Fruit fly (Drosophila melanogaster) whole organism, embryonic: ENCODE data around the gene CG14085.
A peak's percentile ranks its signal among the peaks of the same experiment; 100 is the strongest.

Experiments used
- Ada2b ChIP-seq: fragments of 200-800 bp; sonication (Bioruptor generic); IDR thresholded peaks from 2 replicates; pipeline ENCODE4 v1.3.6; 2022; ENCODE audit warnings: missing biosample characterization, missing genetic modification characterization
- Atf-2 ChIP-seq: fragments of 200-800 bp; sonication (Bioruptor generic); optimal IDR thresholded peaks from 2 replicates; lab custom pipeline; 2016; ENCODE audit warnings: missing biosample characterization, missing genetic modification characterization
- BtbVII ChIP-seq: fragments of 200-800 bp; sonication (Bioruptor generic); optimal IDR thresholded peaks from 3 replicates; lab custom pipeline; 2017; ENCODE audit warnings: missing biosample characterization, mild to moderate bottlenecking, missing genetic modification characterization
- CG10209 ChIP-seq: fragments of 200-800 bp; sonication (Bioruptor generic); optimal IDR thresholded peaks from 3 replicates; lab custom pipeline; 2017; ENCODE audit warnings: missing biosample characterization, mild to moderate bottlenecking, missing genetic modification characterization, missing genetic modification reagents
- CG11723 ChIP-seq: fragments of 200-800 bp; sonication (Bioruptor generic); optimal IDR thresholded peaks from 2 replicates; lab custom pipeline; 2017; ENCODE audit warnings: missing biosample characterization, mild to moderate bottlenecking, missing genetic modification characterization
- CG12769 ChIP-seq: fragments of 200-800 bp; sonication (Bioruptor generic); optimal IDR thresholded peaks from 2 replicates; lab custom pipeline; 2019; ENCODE audit warnings: missing biosample characterization, mild to moderate bottlenecking, missing genetic modification characterization, moderate library complexity
- CG15011 ChIP-seq: fragments of 200-800 bp; sonication (Bioruptor generic); optimal IDR thresholded peaks from 3 replicates; lab custom pipeline; 2018; ENCODE audit warnings: missing biosample characterization, mild to moderate bottlenecking, missing genetic modification characterization
- CG15269 ChIP-seq: fragments of 200-800 bp; sonication (Bioruptor generic); optimal IDR thresholded peaks from 2 replicates; lab custom pipeline; 2018; ENCODE audit warnings: missing biosample characterization, mild to moderate bottlenecking, missing genetic modification characterization, moderate library complexity
- CG17612 ChIP-seq: fragments of 200-800 bp; sonication (Bioruptor generic); IDR thresholded peaks from 2 replicates; pipeline ENCODE4 v1.3.6; 2022; ENCODE audit warnings: missing biosample characterization, missing genetic modification characterization
- CG18619 ChIP-seq: fragments of 200-800 bp; sonication (Bioruptor generic); optimal IDR thresholded peaks from 3 replicates; lab custom pipeline; 2017; ENCODE audit warnings: missing biosample characterization, mild to moderate bottlenecking, missing genetic modification characterization
- CG2129 ChIP-seq: fragments of 200-800 bp; sonication (Bioruptor generic); IDR thresholded peaks from 2 replicates; pipeline ENCODE4 v1.3.6; 2022; ENCODE audit warnings: missing biosample characterization, missing genetic modification characterization; ENCODE audit not compliant: partially characterized antibody
- CG31365 ChIP-seq: fragments of 200-800 bp; sonication (Bioruptor generic); optimal IDR thresholded peaks from 2 replicates; lab custom pipeline; 2018; ENCODE audit warnings: missing biosample characterization, mild to moderate bottlenecking, missing genetic modification characterization
- CG32532 ChIP-seq: fragments of 200-800 bp; sonication (Bioruptor generic); IDR thresholded peaks from 2 replicates; pipeline ENCODE4 v1.3.6; 2022; ENCODE audit warnings: missing biosample characterization, missing genetic modification characterization
- CG32767 ChIP-seq: fragments of 200-800 bp; sonication (Bioruptor generic); IDR thresholded peaks from 2 replicates; pipeline ENCODE4 v1.3.6; 2022; ENCODE audit warnings: missing biosample characterization, missing genetic modification characterization
- CG34422 ChIP-seq: fragments of 200-800 bp; sonication (Bioruptor generic); IDR thresholded peaks from 3 replicates; pipeline ENCODE4 v1.3.6; 2022; ENCODE audit warnings: missing biosample characterization, missing genetic modification characterization
- CG4404 ChIP-seq: fragments of 200-800 bp; sonication (Bioruptor generic); IDR thresholded peaks from 2 replicates; pipeline ENCODE4 v1.3.6; 2022; ENCODE audit warnings: missing biosample characterization, missing genetic modification characterization
- CG4424 ChIP-seq: fragments of 200-800 bp; sonication (Bioruptor generic); optimal IDR thresholded peaks from 3 replicates; lab custom pipeline; 2016; ENCODE audit warnings: missing biosample characterization, missing genetic modification characterization
- CG6272 ChIP-seq: fragments of 200-800 bp; sonication (Bioruptor generic); IDR thresholded peaks from 2 replicates; pipeline ENCODE4 v1.3.6; 2022; ENCODE audit warnings: missing biosample characterization, missing genetic modification characterization
- CG6854 ChIP-seq: fragments of 200-800 bp; sonication (Bioruptor generic); optimal IDR thresholded peaks from 3 replicates; lab custom pipeline; 2017; ENCODE audit warnings: missing biosample characterization, mild to moderate bottlenecking, missing genetic modification characterization
- CG9797 ChIP-seq: fragments of 200-800 bp; sonication (Bioruptor generic); optimal IDR thresholded peaks from 3 replicates; lab custom pipeline; 2018; ENCODE audit warnings: missing biosample characterization, mild to moderate bottlenecking, missing genetic modification characterization
- CkIIα-i1 ChIP-seq: fragments of 200-800 bp; sonication (Bioruptor generic); IDR thresholded peaks from 2 replicates; pipeline ENCODE4 v1.3.6; 2022; ENCODE audit warnings: missing biosample characterization, missing genetic modification characterization
- CrebB ChIP-seq: fragments of 200-800 bp; sonication (Bioruptor generic); optimal IDR thresholded peaks from 3 replicates; lab custom pipeline; 2018; ENCODE audit warnings: missing biosample characterization, mild to moderate bottlenecking, missing genetic modification characterization
- Dek ChIP-seq: fragments of 200-800 bp; sonication (Bioruptor generic); optimal IDR thresholded peaks from 3 replicates; lab custom pipeline; 2019; ENCODE audit warnings: missing biosample characterization, mild to moderate bottlenecking, missing genetic modification characterization, moderate library complexity
- Dp ChIP-seq: fragments of 200-800 bp; sonication (Bioruptor generic); optimal IDR thresholded peaks from 2 replicates; lab custom pipeline; 2018; ENCODE audit warnings: missing biosample characterization, mild to moderate bottlenecking, missing genetic modification characterization, moderate library complexity
- Elba2 ChIP-seq: fragments of 200-800 bp; sonication (Bioruptor generic); optimal IDR thresholded peaks from 3 replicates; lab custom pipeline; 2016; ENCODE audit warnings: missing biosample characterization, missing genetic modification characterization
- Ets97D ChIP-seq: fragments of 200-800 bp; sonication (Bioruptor generic); optimal IDR thresholded peaks from 3 replicates; lab custom pipeline; 2016; ENCODE audit warnings: missing biosample characterization, missing genetic modification characterization
- H15 ChIP-seq: fragments of 200-800 bp; sonication (Bioruptor generic); IDR thresholded peaks from 3 replicates; pipeline ENCODE4 v1.3.6; 2022; ENCODE audit warnings: missing biosample characterization, missing genetic modification characterization
- MBD-R2 ChIP-seq: fragments of 200-800 bp; sonication (Bioruptor generic); IDR thresholded peaks from 2 replicates; pipeline ENCODE4 v1.3.6; 2022; ENCODE audit warnings: missing biosample characterization, missing genetic modification characterization
- MESR4 ChIP-seq: fragments of 200-800 bp; sonication (Bioruptor generic); optimal IDR thresholded peaks from 2 replicates; lab custom pipeline; 2018; ENCODE audit warnings: missing biosample characterization, mild to moderate bottlenecking, missing genetic modification characterization, moderate library complexity
- Med ChIP-seq: fragments of 200-800 bp; sonication (Bioruptor generic); peaks from one replicate; lab custom pipeline; 2016; ENCODE audit warnings: missing biosample characterization, missing genetic modification characterization, mild to moderate bottlenecking, inconsistent platforms, moderate library complexity
- Neu2 ChIP-seq: fragments of 200-800 bp; sonication (Bioruptor generic); optimal IDR thresholded peaks from 3 replicates; lab custom pipeline; 2016; ENCODE audit warnings: missing biosample characterization, missing genetic modification characterization, borderline replicate concordance
- Nf-YA ChIP-seq: fragments of 200-800 bp; sonication (Bioruptor generic); IDR thresholded peaks from 2 replicates; pipeline ENCODE4 v1.3.6; 2022; ENCODE audit warnings: missing biosample characterization, missing genetic modification characterization
- Optix ChIP-seq: fragments of 200-800 bp; sonication (Bioruptor generic); IDR thresholded peaks from 3 replicates; pipeline ENCODE4 v1.3.6; 2022; ENCODE audit warnings: missing biosample characterization, missing genetic modification characterization
- Xrp1 ChIP-seq: fragments of 200-800 bp; sonication (Bioruptor generic); IDR thresholded peaks from 2 replicates; pipeline ENCODE4 v1.3.6; 2022; ENCODE audit warnings: missing biosample characterization, missing genetic modification characterization
- ap ChIP-seq: fragments of 200-800 bp; sonication (Bioruptor generic); IDR thresholded peaks from 2 replicates; pipeline ENCODE4 v1.3.6; 2022; ENCODE audit warnings: missing biosample characterization, missing genetic modification characterization
- btn ChIP-seq: fragments of 200-800 bp; sonication (Bioruptor generic); optimal IDR thresholded peaks from 2 replicates; lab custom pipeline; 2016; ENCODE audit warnings: missing biosample characterization, missing genetic modification characterization
- chm ChIP-seq: fragments of 200-800 bp; sonication (Bioruptor generic); IDR thresholded peaks from 2 replicates; pipeline ENCODE4 v1.3.6; 2022; ENCODE audit warnings: missing biosample characterization, missing genetic modification characterization
- chn ChIP-seq: fragments of 200-800 bp; sonication (Bioruptor generic); optimal IDR thresholded peaks from 2 replicates; lab custom pipeline; 2016; ENCODE audit warnings: missing biosample characterization, missing genetic modification characterization
- dpn ChIP-seq, 2 experiments: fragments of 200-800 bp; sonication (Bioruptor generic); optimal IDR thresholded peaks; 3 replicates each; lab custom pipeline; 2016; ENCODE audit warnings: missing biosample characterization in 2 of 2, missing genetic modification characterization in 2 of 2
- eve ChIP-seq, 2 experiments: fragments of >200 bp; optimal IDR thresholded peaks; 2 replicates each; lab custom pipeline; 2017; ENCODE audit warnings: missing biosample characterization in 2 of 2, missing genetic modification characterization in 2 of 2
- fd102C ChIP-seq: fragments of 200-800 bp; sonication (Bioruptor generic); optimal IDR thresholded peaks from 2 replicates; lab custom pipeline; 2018; ENCODE audit warnings: missing biosample characterization, mild to moderate bottlenecking, missing genetic modification characterization, moderate library complexity
- gcm2 ChIP-seq: fragments of 200-800 bp; sonication (Bioruptor generic); optimal IDR thresholded peaks from 2 replicates; lab custom pipeline; 2016; ENCODE audit warnings: missing biosample characterization, missing genetic modification characterization
- kay ChIP-seq: fragments of 200-800 bp; sonication (Bioruptor generic); optimal IDR thresholded peaks from 2 replicates; lab custom pipeline; 2016; ENCODE audit warnings: missing biosample characterization, missing genetic modification characterization
- ken ChIP-seq: fragments of 200-800 bp; sonication (Bioruptor generic); IDR thresholded peaks from 3 replicates; pipeline ENCODE4 v1.3.6; 2022; ENCODE audit warnings: missing biosample characterization, missing genetic modification characterization
- nau ChIP-seq: fragments of 200-800 bp; sonication (Bioruptor generic); optimal IDR thresholded peaks from 3 replicates; lab custom pipeline; 2017; ENCODE audit warnings: missing biosample characterization, mild to moderate bottlenecking, missing genetic modification characterization, missing genetic modification reagents
- onecut ChIP-seq: fragments of 200-800 bp; sonication (Bioruptor generic); IDR thresholded peaks from 2 replicates; pipeline ENCODE4 v1.3.6; 2022; ENCODE audit warnings: missing biosample characterization, missing genetic modification characterization
- pros ChIP-seq: fragments of 200-800 bp; sonication (Bioruptor generic); optimal IDR thresholded peaks from 3 replicates; lab custom pipeline; 2019; ENCODE audit warnings: missing biosample characterization, mild to moderate bottlenecking, missing genetic modification characterization, moderate library complexity
- row ChIP-seq: fragments of 200-800 bp; sonication (Bioruptor generic); IDR thresholded peaks from 3 replicates; pipeline ENCODE4 v1.3.6; 2022; ENCODE audit warnings: missing biosample characterization, missing genetic modification characterization
- slou ChIP-seq: fragments of 200-800 bp; sonication (Bioruptor generic); optimal IDR thresholded peaks from 3 replicates; lab custom pipeline; 2016; ENCODE audit warnings: missing biosample characterization, missing genetic modification characterization
- tgo ChIP-seq: fragments of 200-800 bp; sonication (Bioruptor generic); IDR thresholded peaks from 3 replicates; pipeline ENCODE4 v1.3.6; 2022; ENCODE audit warnings: missing biosample characterization, missing genetic modification characterization
- tx ChIP-seq: fragments of 200-800 bp; sonication (Bioruptor generic); optimal IDR thresholded peaks from 2 replicates; lab custom pipeline; 2016; ENCODE audit warnings: missing biosample characterization, missing genetic modification characterization

CG14085 gene

DNA sequence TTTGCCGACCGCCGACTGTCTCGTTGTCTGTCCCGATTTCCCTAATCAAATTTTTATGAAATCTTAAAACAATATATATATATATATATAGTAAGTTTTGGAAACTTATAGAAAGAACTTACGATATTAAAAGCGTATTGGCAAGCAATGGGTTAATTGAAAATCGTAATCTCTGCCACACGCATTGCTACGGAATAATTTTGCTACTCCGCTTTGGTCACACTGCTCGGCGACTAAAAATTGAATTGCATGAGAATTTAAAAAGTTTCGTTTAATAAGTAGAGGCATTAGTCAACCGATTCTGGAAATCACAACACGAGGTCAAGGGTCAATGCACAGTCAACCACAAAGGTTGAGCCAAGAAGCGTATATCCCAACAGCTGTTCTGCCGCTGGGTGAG lies 7.9 kb upstream of the CG14085 start, which contains the start of gene Bet1 (continued):
- TF ChIP-seq CG4424 (GFP tag; lab: Kevin White, UChicago) (no peak), nau (GFP tag; lab: Kevin White, UChicago) (no peak), tgo (GFP tag; lab: Robert Waterston, UW) (no peak), CG15011 (GFP tag; lab: Kevin White, UChicago) (no peak), Ets97D (GFP tag; lab: Kevin White, UChicago) (no peak), btn (no peak), CG17612 (GFP tag; lab: Robert Waterston, UW) (no peak), CG10209 (GFP tag; lab: Kevin White, UChicago) (peak; percentile 13), MESR4 (peak; percentile 54), CG2129 (GFP tag; lab: Robert Waterston, UW) (no peak), pros (GFP tag; lab: Kevin White, UChicago) (no peak), Elba2 (GFP tag; lab: Kevin White, UChicago) (peak; percentile 25), Dek (tag; lab: Kevin White, UChicago) (no peak), CG32532 (GFP tag; lab: Robert Waterston, UW) (peak; percentile 55; the same call in 1 of the 2 replicates), CG18619 (GFP tag; lab: Kevin White, UChicago) (no peak), CG4404 (GFP tag; lab: Robert Waterston, UW) (peak; percentile 24; the same call in 1 of the 2 replicates), Neu2 (no peak), Med (GFP tag; lab: Kevin White, UChicago) (peak; percentile 55), gcm2 (GFP tag; lab: Kevin White, UChicago) (no peak), chm (no peak), slou (GFP tag; lab: Kevin White, UChicago) (no peak), Ada2b (GFP tag; lab: Robert Waterston, UW) (no peak), ap (no peak), kay (no peak), CG15269 (tag; lab: Kevin White, UChicago) (peak; percentile 6), row (GFP tag; lab: Robert Waterston, UW) (peak; percentile 70), onecut (no peak), CG6272 (GFP tag; lab: Robert Waterston, UW) (peak; percentile 50; the same call in 1 of the 2 replicates), dpn (GFP tag; optimal IDR thresholded peaks at IDR 0.05; lab: Kevin White, UChicago) (no peak), CG31365 (no peak), CrebB (tag; lab: Kevin White, UChicago) (no peak), CG6854 (no peak), eve (GFP tag; optimal IDR thresholded peaks at IDR 0.05; lab: Kevin White, UChicago) (no peak), tx (no peak), H15 (no peak), CG34422 (GFP tag; lab: Robert Waterston, UW) (0 out of 3 replicates have a peak, but pooled peaks have one; percentile 23), BtbVII (GFP tag; lab: Kevin White, UChicago) (no peak), CkIIα-i1 (GFP tag; lab: Robert Waterston, UW) (no peak), Dp (peak; percentile 16), Atf-2 (GFP tag; lab: Kevin White, UChicago) (no peak), CG9797 (GFP tag; lab: Kevin White, UChicago) (peak; percentile 48), chn (no peak), fd102C (GFP tag; lab: Kevin White, UChicago) (no peak), CG12769 (tag; lab: Kevin White, UChicago) (no peak), CG11723 (GFP tag; lab: Kevin White, UChicago) (no peak), Xrp1 (GFP tag; lab: Robert Waterston, UW) (peak; percentile 33; the same call in 1 of the 2 replicates), CG32767 (no peak), Nf-YA (GFP tag; lab: Robert Waterston, UW) (no peak), MBD-R2 (GFP tag; lab: Robert Waterston, UW) (peak; percentile 55), Optix (GFP tag; lab: Robert Waterston, UW) (peak; percentile 38; the same call in 1 of the 3 replicates), ken (GFP tag; lab: Robert Waterston, UW) (no peak)
